Worm (Caenorhabditis elegans): ENCODE measurements around the gene cyp-29A2.

The cyp-29A2 gene

ce11 chrV:11175336-11175938, 41.9 kb upstream of the cyp-29A2 start (continued):
- peak; percentile 98 for TF ChIP-seq lin-26 (GFP tag; IDR thresholded peaks at IDR 0.05)
- peak; percentile 0 for TF ChIP-seq unc-130 (GFP tag; optimal IDR thresholded peaks at IDR 0.05)
- peak; percentile 44; the same call in 1 of the 2 replicates for TF ChIP-seq ceh-100 (GFP tag; IDR thresholded peaks at IDR 0.05)
- peak; percentile 92 for TF ChIP-seq dox-1 (GFP tag; IDR thresholded peaks at IDR 0.05)
- TF ChIP-seq xnd-1 (tag; optimal IDR thresholded peaks at IDR 0.05) = peak; percentile 12
- TF ChIP-seq snpc-1.3 (tag; optimal IDR thresholded peaks at IDR 0.05; ENCODE audit: insufficient read depth) = peak; percentile 87
- TF ChIP-seq ztf-18 (tag; optimal IDR thresholded peaks at IDR 0.05) = peak; percentile 16
- 0 out of 2 replicates have a peak, but pooled peaks have one; percentile 44 for TF ChIP-seq Y95B8A.8 (GFP tag; IDR thresholded peaks at IDR 0.05)
- TF ChIP-seq ekl-4 (GFP tag; IDR thresholded peaks at IDR 0.05) = peak; percentile 85; the same call in 1 of the 2 replicates
- peak; percentile 88 for TF ChIP-seq hmg-1.2 (GFP tag; IDR thresholded peaks at IDR 0.05)
- TF ChIP-seq nfya-2 (GFP tag; IDR thresholded peaks at IDR 0.05) = 0 out of 2 replicates have a peak, but pooled peaks have one; percentile 53
- peak; percentile 90 for TF ChIP-seq madf-6 (GFP tag; IDR thresholded peaks at IDR 0.05)
- TF ChIP-seq tlf-1 (GFP tag; optimal IDR thresholded peaks at IDR 0.05) = peak; percentile 6
- peak; percentile 22 for TF ChIP-seq mes-4 (tag; optimal IDR thresholded peaks at IDR 0.05)
- TF ChIP-seq hrde-1 (tag; optimal IDR thresholded peaks at IDR 0.05; ENCODE audit: borderline replicate concordance) = peak; percentile 67
- peak; percentile 81 for TF ChIP-seq him-1 (tag; optimal IDR thresholded peaks at IDR 0.05)
- peak; percentile 21 for TF ChIP-seq die-1 (tag; optimal IDR thresholded peaks at IDR 0.05)
- peak; percentile 65 for TF ChIP-seq mcd-1 (GFP tag; IDR thresholded peaks at IDR 0.05)
- TF ChIP-seq F49E8.2 (tag; optimal IDR thresholded peaks at IDR 0.05; ENCODE audit: insufficient read depth) = peak; percentile 73
- TF ChIP-seq lsl-1 (GFP tag; optimal IDR thresholded peaks at IDR 0.05) = peak; percentile 64
- peak; percentile 95 for TF ChIP-seq snpc-4 (GFP tag; optimal IDR thresholded peaks at IDR 0.05)
- TF ChIP-seq snpc-4 (tag; optimal IDR thresholded peaks at IDR 0.05) = peak; percentile 94 to 99 (median 98)
- TF ChIP-seq pbrm-1 (GFP tag; IDR thresholded peaks at IDR 0.05) = peak; percentile 96

ce11 chrV:11176693-11177304, 40.6 kb upstream of the cyp-29A2 start:
- TF ChIP-seq Y56A3A.18 (GFP tag; IDR thresholded peaks at IDR 0.05) (peak; percentile 89), madf-3 (GFP tag; IDR thresholded peaks at IDR 0.05) (0 out of 2 replicates have a peak, but pooled peaks have one; percentile 40), lin-40 (tag; optimal IDR thresholded peaks at IDR 0.05) (peak; percentile 8), ztf-3 (GFP tag; optimal IDR thresholded peaks at IDR 0.05) (peak; percentile 7), hmg-20 (GFP tag; IDR thresholded peaks at IDR 0.05) (peak; percentile 59), attf-6 (GFP tag; IDR thresholded peaks at IDR 0.05) (peak; percentile 92), Y53G8AR.9 (GFP tag; conservative IDR thresholded peaks at IDR 0.05) (peak; percentile 76; the same call in 1 of the 2 replicates), lsl-1 (GFP tag; optimal IDR thresholded peaks at IDR 0.05) (peak; percentile 67), T07F8.4 (tag; optimal IDR thresholded peaks at IDR 0.05) (peak; percentile 15), mcd-1 (GFP tag; IDR thresholded peaks at IDR 0.05) (peak; percentile 80), egl-18 (GFP tag; IDR thresholded peaks at IDR 0.05) (0 out of 2 replicates have a peak, but pooled peaks have one; percentile 55), madf-6 (GFP tag; IDR thresholded peaks at IDR 0.05) (peak; percentile 87), hsf-1 (GFP tag; IDR thresholded peaks at IDR 0.05) (peak; percentile 58), xnd-1 (tag; optimal IDR thresholded peaks at IDR 0.05) (peak; percentile 10), D2030.7 (GFP tag; IDR thresholded peaks at IDR 0.05) (peak; percentile 91), ceh-100 (GFP tag; IDR thresholded peaks at IDR 0.05) (peak; percentile 65), tbp1 (GFP tag; optimal IDR thresholded peaks at IDR 0.05) (peak; percentile 79), him-1 (tag; optimal IDR thresholded peaks at IDR 0.05) (peak; percentile 85), hrde-1 (tag; optimal IDR thresholded peaks at IDR 0.05; ENCODE audit: borderline replicate concordance) (peak; percentile 17), rec-8 (tag; optimal IDR thresholded peaks at IDR 0.05) (peak in 1 of 2 experiments; percentile 31), aptf-2 (GFP tag; conservative IDR thresholded peaks at IDR 0.05) (peak; percentile 43; the same call in 1 of the 2 replicates), rcor-1 (GFP tag; IDR thresholded peaks at IDR 0.05) (peak; percentile 92), ZK185.1 (tag; optimal IDR thresholded peaks at IDR 0.05; ENCODE audit: poor library complexity, severe bottlenecking) (peak; percentile 43), ets-4 (GFP tag; optimal IDR thresholded peaks at IDR 0.05) (peak; percentile 23), snpc-4 (GFP tag; optimal IDR thresholded peaks at IDR 0.05) (peak; percentile 96), snpc-4 (tag; optimal IDR thresholded peaks at IDR 0.05) (peak; percentile 97 to 99 (median 98)), ekl-4 (GFP tag; IDR thresholded peaks at IDR 0.05) (peak; percentile 69; the same call in 1 of the 2 replicates), madf-8 (GFP tag; conservative IDR thresholded peaks at IDR 0.05) (peak; percentile 35; the same call in 1 of the 2 replicates), B0261.1 (tag; optimal IDR thresholded peaks at IDR 0.05) (peak; percentile 38)
